Fruit fly (Drosophila melanogaster) whole organism, embryonic: ENCODE data around the gene CG7231.
A peak's percentile ranks its signal among the peaks of the same experiment; 100 is the strongest.

Experiments
- Antp ChIP-seq: fragments of 200-800 bp; sonication (Bioruptor generic); optimal IDR thresholded peaks from 3 replicates; lab custom pipeline; 2016; ENCODE audit warnings: missing biosample characterization, missing genetic modification characterization
- CG10959 ChIP-seq: fragments of 200-800 bp; sonication (Bioruptor generic); IDR thresholded peaks from 2 replicates; pipeline ENCODE4 v1.3.6; 2022; ENCODE audit warnings: missing biosample characterization, missing genetic modification characterization
- CG11456 ChIP-seq: fragments of 200-800 bp; sonication (Bioruptor generic); IDR thresholded peaks from 3 replicates; pipeline ENCODE4 v1.3.6; 2022; ENCODE audit warnings: missing biosample characterization, missing genetic modification characterization
- CG11723 ChIP-seq: fragments of 200-800 bp; sonication (Bioruptor generic); optimal IDR thresholded peaks from 2 replicates; lab custom pipeline; 2017; ENCODE audit warnings: missing biosample characterization, mild to moderate bottlenecking, missing genetic modification characterization
- CG12071 ChIP-seq: fragments of 200-800 bp; sonication (Bioruptor generic); optimal IDR thresholded peaks from 3 replicates; lab custom pipeline; 2018; ENCODE audit warnings: missing biosample characterization, mild to moderate bottlenecking, missing genetic modification characterization
- CG13287 ChIP-seq: fragments of 200-800 bp; sonication (Bioruptor generic); IDR thresholded peaks from 2 replicates; pipeline ENCODE4 v1.3.6; 2022; ENCODE audit warnings: missing biosample characterization, missing genetic modification characterization; ENCODE audit not compliant: partially characterized antibody
- CG13296 ChIP-seq: fragments of 200-800 bp; sonication (Bioruptor generic); optimal IDR thresholded peaks from 3 replicates; lab custom pipeline; 2018; ENCODE audit warnings: missing biosample characterization, mild to moderate bottlenecking, missing genetic modification characterization
- CG13775 ChIP-seq: fragments of 200-800 bp; sonication (Bioruptor generic); optimal IDR thresholded peaks from 3 replicates; lab custom pipeline; 2017; ENCODE audit warnings: missing biosample characterization, mild to moderate bottlenecking, missing genetic modification characterization
- CG17829 ChIP-seq: fragments of 200-800 bp; optimal IDR thresholded peaks from 2 replicates; lab custom pipeline; 2019; ENCODE audit warnings: missing biosample characterization, mild to moderate bottlenecking, missing genetic modification characterization, moderate library complexity
- CG1832 ChIP-seq: fragments of 200-800 bp; sonication (Bioruptor generic); optimal IDR thresholded peaks from 2 replicates; lab custom pipeline; 2017; ENCODE audit warnings: missing biosample characterization, mild to moderate bottlenecking, missing genetic modification characterization, inconsistent platforms
- CG2678 ChIP-seq: fragments of 200-800 bp; sonication (Bioruptor generic); optimal IDR thresholded peaks from 3 replicates; lab custom pipeline; 2019; ENCODE audit warnings: missing biosample characterization, mild to moderate bottlenecking, missing genetic modification characterization, moderate library complexity
- CG3065 ChIP-seq: fragments of 200-800 bp; sonication (Bioruptor generic); optimal IDR thresholded peaks from 2 replicates; lab custom pipeline; 2016; ENCODE audit warnings: missing biosample characterization, missing genetic modification characterization
- CG32767 ChIP-seq: fragments of 200-800 bp; sonication (Bioruptor generic); IDR thresholded peaks from 2 replicates; pipeline ENCODE4 v1.3.6; 2022; ENCODE audit warnings: missing biosample characterization, missing genetic modification characterization
- CG3281 ChIP-seq: fragments of 200-800 bp; sonication (Bioruptor generic); optimal IDR thresholded peaks from 3 replicates; lab custom pipeline; 2017; ENCODE audit warnings: missing biosample characterization, mild to moderate bottlenecking, missing genetic modification characterization
- CG3407 ChIP-seq: fragments of 200-800 bp; sonication (Bioruptor generic); optimal IDR thresholded peaks from 2 replicates; lab custom pipeline; 2018; ENCODE audit warnings: missing biosample characterization, mild to moderate bottlenecking, missing genetic modification characterization
- CG34376 ChIP-seq: fragments of 200-800 bp; sonication (Bioruptor generic); optimal IDR thresholded peaks from 2 replicates; lab custom pipeline; 2018; ENCODE audit warnings: missing biosample characterization, mild to moderate bottlenecking, missing genetic modification characterization
- CG4707 ChIP-seq: fragments of 200-800 bp; sonication (Bioruptor generic); optimal IDR thresholded peaks from 2 replicates; lab custom pipeline; 2018; ENCODE audit warnings: missing biosample characterization, mild to moderate bottlenecking, missing genetic modification characterization, moderate library complexity
- CG7271 ChIP-seq: fragments of 200-800 bp; sonication (Bioruptor generic); optimal IDR thresholded peaks from 2 replicates; lab custom pipeline; 2018; ENCODE audit warnings: missing biosample characterization, mild to moderate bottlenecking, missing genetic modification characterization, moderate library complexity
- CG7745 ChIP-seq: fragments of 200-800 bp; sonication (Bioruptor generic); optimal IDR thresholded peaks from 2 replicates; lab custom pipeline; 2018; ENCODE audit warnings: missing biosample characterization, mild to moderate bottlenecking, missing genetic modification characterization, moderate library complexity
- CG7786 ChIP-seq: fragments of 200-800 bp; sonication (Bioruptor generic); optimal IDR thresholded peaks from 2 replicates; lab custom pipeline; 2016; ENCODE audit warnings: missing biosample characterization, missing genetic modification characterization
- CG8478 ChIP-seq: fragments of >200 bp; optimal IDR thresholded peaks from 2 replicates; lab custom pipeline; 2018
- CG9932 ChIP-seq: fragments of 200-800 bp; sonication (Bioruptor generic); IDR thresholded peaks from 2 replicates; pipeline ENCODE4 v1.3.6; 2022; ENCODE audit warnings: missing biosample characterization, missing genetic modification characterization
- CHES-1-like ChIP-seq: fragments of 200-800 bp; sonication (Bioruptor generic); optimal IDR thresholded peaks from 2 replicates; lab custom pipeline; 2016; ENCODE audit warnings: missing biosample characterization, missing genetic modification characterization
- Dip3 ChIP-seq: fragments of 200-800 bp; sonication (Bioruptor generic); optimal IDR thresholded peaks from 3 replicates; lab custom pipeline; 2016; ENCODE audit warnings: missing biosample characterization, missing genetic modification characterization
- Doc3 ChIP-seq: fragments of 200-800 bp; sonication (Bioruptor generic); IDR thresholded peaks from 3 replicates; pipeline ENCODE4 v1.3.6; 2022; ENCODE audit warnings: missing biosample characterization, missing genetic modification characterization; ENCODE audit not compliant: partially characterized antibody
- Eip74EF ChIP-seq, 2 experiments: fragments of 200-800 bp in 1 of 2; fragments of >200 bp in 1 of 2; sonication (Bioruptor generic) in 1 of 2; optimal IDR thresholded peaks; 2 replicates each; lab custom pipeline; 2017 to 2019; ENCODE audit warnings: missing biosample characterization in 2 of 2, missing genetic modification characterization in 2 of 2, mild to moderate bottlenecking in 1 of 2, moderate library complexity in 1 of 2
- H2.0 ChIP-seq: fragments of 200-800 bp; sonication (Bioruptor generic); IDR thresholded peaks from 2 replicates; pipeline ENCODE4 v1.3.6; 2022; ENCODE audit warnings: missing biosample characterization, missing genetic modification characterization
- HmgD ChIP-seq: fragments of 200-800 bp; sonication (Bioruptor generic); optimal IDR thresholded peaks from 3 replicates; lab custom pipeline; 2016; ENCODE audit warnings: missing biosample characterization, missing genetic modification characterization
- Hr78 ChIP-seq, 2 experiments: fragments of 200-800 bp in 1 of 2; fragments of >200 bp in 1 of 2; sonication (Bioruptor generic) in 1 of 2; optimal IDR thresholded peaks; 2 replicates each; lab custom pipeline; 2017 to 2019; ENCODE audit warnings: missing biosample characterization in 2 of 2, missing genetic modification characterization in 2 of 2, mild to moderate bottlenecking in 1 of 2, moderate library complexity in 1 of 2
- Hsf ChIP-seq: fragments of 200-800 bp; sonication (Bioruptor generic); optimal IDR thresholded peaks from 3 replicates; lab custom pipeline; 2016; ENCODE audit warnings: missing biosample characterization, missing genetic modification characterization
- Lim3 ChIP-seq: fragments of 200-800 bp; sonication (Bioruptor generic); IDR thresholded peaks from 2 replicates; pipeline ENCODE4 v1.3.6; 2022; ENCODE audit warnings: missing biosample characterization, missing genetic modification characterization
- NC2α ChIP-seq: fragments of 200-800 bp; sonication (Bioruptor generic); optimal IDR thresholded peaks from 2 replicates; lab custom pipeline; 2016; ENCODE audit warnings: missing biosample characterization, missing genetic modification characterization
- Nf-YB ChIP-seq: fragments of 200-800 bp; sonication (Bioruptor generic); optimal IDR thresholded peaks from 3 replicates; lab custom pipeline; 2019; ENCODE audit warnings: missing biosample characterization, mild to moderate bottlenecking, missing genetic modification characterization, moderate library complexity
- Xrp1 ChIP-seq: fragments of 200-800 bp; sonication (Bioruptor generic); IDR thresholded peaks from 2 replicates; pipeline ENCODE4 v1.3.6; 2022; ENCODE audit warnings: missing biosample characterization, missing genetic modification characterization
- amos ChIP-seq: fragments of 200-800 bp; sonication (Bioruptor generic); IDR thresholded peaks from 2 replicates; pipeline ENCODE4 v1.3.6; 2022; ENCODE audit warnings: missing biosample characterization, missing genetic modification characterization; ENCODE audit not compliant: partially characterized antibody
- aop ChIP-seq: fragments of 200-800 bp; sonication (Bioruptor generic); IDR thresholded peaks from 2 replicates; pipeline ENCODE4 v1.3.6; 2022; ENCODE audit warnings: missing biosample characterization, missing genetic modification characterization
- bab2 ChIP-seq: fragments of 200-800 bp; sonication (Bioruptor generic); optimal IDR thresholded peaks from 2 replicates; lab custom pipeline; 2016; ENCODE audit warnings: missing biosample characterization, missing genetic modification characterization
- bbx ChIP-seq: fragments of 200-800 bp; sonication (Bioruptor generic); IDR thresholded peaks from 2 replicates; pipeline ENCODE4 v1.3.6; 2022; ENCODE audit warnings: missing biosample characterization, missing genetic modification characterization; ENCODE audit not compliant: partially characterized antibody
- chif ChIP-seq, 2 experiments: fragments of 200-800 bp; sonication (Bioruptor generic); optimal IDR thresholded peaks; 3 replicates each; lab custom pipeline; 2016; ENCODE audit warnings: missing biosample characterization in 2 of 2, missing genetic modification characterization in 2 of 2
- chn ChIP-seq: fragments of 200-800 bp; sonication (Bioruptor generic); optimal IDR thresholded peaks from 2 replicates; lab custom pipeline; 2016; ENCODE audit warnings: missing biosample characterization, missing genetic modification characterization
- fd96Cb ChIP-seq: fragments of 200-800 bp; sonication (Bioruptor generic); optimal IDR thresholded peaks from 2 replicates; lab custom pipeline; 2018; ENCODE audit warnings: missing biosample characterization, mild to moderate bottlenecking, missing genetic modification characterization, moderate library complexity
- peb ChIP-seq: fragments of 200-800 bp; sonication (Bioruptor generic); IDR thresholded peaks from 2 replicates; pipeline ENCODE4 v1.3.6; 2022; ENCODE audit warnings: missing biosample characterization, missing genetic modification characterization
- pita ChIP-seq: fragments of 200-800 bp; sonication (Bioruptor generic); optimal IDR thresholded peaks from 2 replicates; lab custom pipeline; 2017; ENCODE audit warnings: missing biosample characterization, mild to moderate bottlenecking, missing genetic modification characterization
- schlank ChIP-seq: fragments of 200-800 bp; sonication (Bioruptor generic); optimal IDR thresholded peaks from 2 replicates; lab custom pipeline; 2018; ENCODE audit warnings: missing biosample characterization, mild to moderate bottlenecking, missing genetic modification characterization
- sna ChIP-seq: fragments of 200-800 bp; sonication (Bioruptor generic); IDR thresholded peaks from 2 replicates; pipeline ENCODE4 v1.3.6; 2022; ENCODE audit warnings: missing biosample characterization, missing genetic modification characterization; ENCODE audit not compliant: partially characterized antibody
- stwl ChIP-seq: fragments of 200-800 bp; sonication (Bioruptor generic); optimal IDR thresholded peaks from 3 replicates; lab custom pipeline; 2018; ENCODE audit warnings: missing biosample characterization, mild to moderate bottlenecking, missing genetic modification characterization, moderate library complexity
- wek ChIP-seq: fragments of 200-800 bp; sonication (Bioruptor generic); optimal IDR thresholded peaks from 3 replicates; lab custom pipeline; 2018; ENCODE audit warnings: missing biosample characterization, mild to moderate bottlenecking, missing genetic modification characterization, moderate library complexity
- wor ChIP-seq: fragments of 200-800 bp; sonication (Bioruptor generic); IDR thresholded peaks from 2 replicates; pipeline ENCODE4 v1.3.6; 2022; ENCODE audit warnings: missing biosample characterization, missing genetic modification characterization
- zf30C ChIP-seq: fragments of 200-800 bp; sonication (Bioruptor generic); optimal IDR thresholded peaks from 3 replicates; lab custom pipeline; 2018; ENCODE audit warnings: missing biosample characterization, mild to moderate bottlenecking, missing genetic modification characterization

Gene CG7231

dm6 chr2L:7957068-7957868 is 26.5 kb upstream of the CG7231 start (continued):
- TF ChIP-seq CG12071 (GFP tag; lab: Kevin White, UChicago) (no peak), Antp (GFP tag; lab: Kevin White, UChicago) (no peak), peb (GFP tag; lab: Robert Waterston, UW) (no peak), CHES-1-like (no peak), bab2 (GFP tag; lab: Kevin White, UChicago) (no peak), Lim3 (GFP tag; lab: Robert Waterston, UW) (no peak), wek (GFP tag; lab: Kevin White, UChicago) (no peak), zf30C (no peak), HmgD (GFP tag; lab: Kevin White, UChicago) (no peak), CG3407 (no peak), CG9932 (GFP tag; lab: Robert Waterston, UW) (peak; percentile 47; the same call in 1 of the 2 replicates), H2.0 (GFP tag; lab: Robert Waterston, UW) (peak; percentile 46; the same call in 1 of the 2 replicates), CG7786 (GFP tag; lab: Kevin White, UChicago) (no peak), pita (GFP tag; lab: Kevin White, UChicago) (no peak), CG13287 (no peak), CG10959 (GFP tag; lab: Robert Waterston, UW) (no peak), CG11456 (no peak), NC2α (GFP tag; lab: Kevin White, UChicago) (no peak), bbx (no peak), Hr78 (GFP tag; optimal IDR thresholded peaks at IDR 0.05; lab: Kevin White, UChicago) (peak in 1 of 2 experiments; percentile 67), CG17829 (tag; lab: Kevin White, UChicago) (peak; percentile 9), Dip3 (GFP tag; lab: Kevin White, UChicago) (no peak), CG7271 (tag; lab: Kevin White, UChicago) (no peak), amos (no peak), CG7745 (tag; lab: Kevin White, UChicago) (no peak), aop (GFP tag; lab: Robert Waterston, UW) (no peak), chn (GFP tag; lab: Kevin White, UChicago) (no peak), chif (GFP tag; optimal IDR thresholded peaks at IDR 0.05; lab: Kevin White, UChicago) (peak in 1 of 2 experiments; percentile 11), sna (no peak), CG2678 (tag; lab: Kevin White, UChicago) (peak; percentile 73), Doc3 (GFP tag; lab: Robert Waterston, UW) (no peak), CG32767 (peak; percentile 64; the same call in 1 of the 2 replicates), CG13775 (GFP tag; lab: Kevin White, UChicago) (peak; percentile 12), Hsf (GFP tag; lab: Kevin White, UChicago) (peak; percentile 32), CG1832 (GFP tag; lab: Kevin White, UChicago) (no peak), Xrp1 (GFP tag; lab: Robert Waterston, UW) (peak; percentile 50; the same call in 1 of the 2 replicates), Eip74EF (GFP tag; optimal IDR thresholded peaks at IDR 0.05; lab: Kevin White, UChicago) (peak in 1 of 2 experiments; percentile 56), CG11723 (GFP tag; lab: Kevin White, UChicago) (peak; percentile 15), CG34376 (GFP tag; lab: Kevin White, UChicago) (no peak), stwl (tag; lab: Kevin White, UChicago) (no peak), CG13296 (GFP tag; lab: Kevin White, UChicago) (peak; percentile 35), Nf-YB (GFP tag; lab: Kevin White, UChicago) (no peak), CG8478 (lab: Kevin White, UChicago) (no peak), CG3281 (GFP tag; lab: Kevin White, UChicago) (peak; percentile 26), CG4707 (GFP tag; lab: Kevin White, UChicago) (no peak), fd96Cb (peak; percentile 55), schlank (tag; lab: Kevin White, UChicago) (no peak), CG3065 (GFP tag; lab: Kevin White, UChicago) (no peak), wor (GFP tag; lab: Robert Waterston, UW) (peak; percentile 71)
